Worm (Caenorhabditis elegans) whole organism, L4 larva: ENCODE measurements around the gene srh-148.

Experiments used
- ZK546.5 ChIP-seq, 2 experiments: sonication (generic microtip); optimal IDR thresholded peaks; 2 replicates each; lab custom pipeline; 2017; ENCODE audit warnings: missing biosample characterization in 2 of 2, missing genetic modification characterization in 2 of 2
- ces-1 ChIP-seq: fragments of 150-350 bp; sonication (generic microtip); optimal IDR thresholded peaks from 4 replicates; lab custom pipeline; 2014; ENCODE audit warnings: missing biosample characterization, missing genetic modification reagents, missing genetic modification characterization
- dpl-1 ChIP-seq: fragments of 150-350 bp; optimal IDR thresholded peaks from 2 replicates; lab custom pipeline; 2014; ENCODE audit warnings: missing biosample characterization, missing genetic modification reagents, missing genetic modification characterization
- egl-27 ChIP-seq: sonication (generic microtip); optimal IDR thresholded peaks from 3 replicates; lab custom pipeline; 2017; ENCODE audit warnings: missing biosample characterization, missing genetic modification reagents, missing genetic modification characterization
- fos-1 ChIP-seq: fragments of 150-350 bp; optimal IDR thresholded peaks from 2 replicates; lab custom pipeline; 2014; ENCODE audit warnings: missing biosample characterization, missing genetic modification characterization
- mdl-1 ChIP-seq, 2 experiments: fragments of 150-350 bp in 1 of 2; sonication (generic microtip) in 1 of 2; optimal IDR thresholded peaks; 2 replicates each; lab custom pipeline; 2014 to 2017; ENCODE audit warnings: missing biosample characterization in 2 of 2, missing genetic modification characterization in 2 of 2
- mes-2 ChIP-seq: sonication (generic microtip); optimal IDR thresholded peaks from 2 replicates; lab custom pipeline; 2016; ENCODE audit warnings: missing genotype, mild to moderate bottlenecking, missing genetic modification characterization, missing compliant biosample characterization; ENCODE audit not compliant: poor library complexity, severe bottlenecking
- nhr-11 ChIP-seq: fragments of 150-350 bp; optimal IDR thresholded peaks from 2 replicates; lab custom pipeline; 2014; ENCODE audit warnings: missing biosample characterization, missing genetic modification characterization
- nhr-237 ChIP-seq: sonication (generic microtip); optimal IDR thresholded peaks from 2 replicates; lab custom pipeline; 2017; ENCODE audit warnings: missing biosample characterization, missing genetic modification characterization
- nhr-76 ChIP-seq: fragments of 150-350 bp; optimal IDR thresholded peaks from 2 replicates; lab custom pipeline; 2014; ENCODE audit warnings: missing biosample characterization, missing genetic modification characterization
- pha-4 ChIP-seq, 2 experiments: fragments of 150-350 bp in 1 of 2; fragments of 200-800 bp in 1 of 2; sonication (Bioruptor generic) in 1 of 2; IDR thresholded peaks in 1 of 2; optimal IDR thresholded peaks in 1 of 2; 2 replicates each; pipeline versions ENCODE4 v1.3.6 to Lab custom; 2014 to 2022; ENCODE audit warnings: missing genetic modification characterization in 2 of 2, missing genetic modification reagents in 2 of 2, missing biosample characterization in 1 of 2, missing compliant biosample characterization in 1 of 2
- skn-1 ChIP-seq: fragments of 150-350 bp; optimal IDR thresholded peaks from 2 replicates; lab custom pipeline; 2014; ENCODE audit warnings: missing biosample characterization, missing genetic modification characterization
- zfp-2 ChIP-seq: sonication (generic microtip); optimal IDR thresholded peaks from 2 replicates; lab custom pipeline; 2016; ENCODE audit warnings: mild to moderate bottlenecking, missing genetic modification characterization, missing compliant biosample characterization
- ztf-11 ChIP-seq: fragments of 150-350 bp; optimal IDR thresholded peaks from 2 replicates; lab custom pipeline; 2014; ENCODE audit warnings: missing biosample characterization, missing genetic modification characterization

DNA sequence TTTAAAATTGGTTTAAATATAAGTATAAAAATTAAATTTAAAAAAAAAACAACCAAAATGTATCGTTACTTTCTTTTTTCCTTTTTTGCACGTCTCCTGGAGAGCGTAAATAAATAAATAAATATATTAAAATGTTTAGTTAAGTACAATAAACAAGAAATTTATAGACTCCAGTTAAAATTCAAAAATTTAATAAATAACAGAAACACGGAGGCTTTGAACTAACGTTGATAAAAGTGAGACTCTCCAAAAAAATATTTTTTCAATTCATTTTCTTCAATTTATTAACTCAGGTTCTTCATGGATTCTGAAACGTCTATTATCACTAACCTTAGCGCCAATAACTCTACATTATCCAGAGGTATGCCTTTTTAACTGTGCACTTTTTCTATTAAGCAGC, 33.6 kb upstream of the srh-148 start, which contains the start of gene T06C12.12:
- no peak for TF ChIP-seq dpl-1 (GFP tag; lab: Kevin White, UChicago)
- TF ChIP-seq egl-27 (tag; lab: Kevin White, UChicago), result no peak
- TF ChIP-seq nhr-237 (tag; lab: Kevin White, UChicago), result no peak
- TF ChIP-seq pha-4 (GFP tag; IDR thresholded peaks at IDR 0.05; lab: Robert Waterston, UW), result no peak
- TF ChIP-seq pha-4 (tag; optimal IDR thresholded peaks at IDR 0.05; lab: Kevin White, UChicago), result no peak
- TF ChIP-seq ces-1 (GFP tag; lab: Kevin White, UChicago), result no peak
- no peak for TF ChIP-seq zfp-2 (tag; lab: Kevin White, UChicago)
- TF ChIP-seq ztf-11, result no peak
- no peak for TF ChIP-seq ZK546.5 (tag; optimal IDR thresholded peaks at IDR 0.05; lab: Kevin White, UChicago)
- TF ChIP-seq nhr-76 (tag; lab: Kevin White, UChicago), result no peak
- TF ChIP-seq nhr-11, result no peak
- no peak for TF ChIP-seq fos-1 (tag; lab: Kevin White, UChicago)
- TF ChIP-seq mdl-1 (tag; optimal IDR thresholded peaks at IDR 0.05; lab: Kevin White, UChicago), result no peak
- no peak for TF ChIP-seq mes-2 (tag; lab: Kevin White, UChicago)
- TF ChIP-seq skn-1, result no peak
